Fruit fly (Drosophila melanogaster) whole organism, embryonic: Measurements from ENCODE around the gene psh.

ENCODE experiments used
- CG12299 ChIP-seq: fragments of 200-800 bp; sonication (Bioruptor generic); optimal IDR thresholded peaks from 2 replicates; lab custom pipeline; 2018; ENCODE audit warnings: missing biosample characterization, mild to moderate bottlenecking, missing genetic modification characterization
- CG14014 ChIP-seq: fragments of 200-800 bp; sonication (Bioruptor generic); IDR thresholded peaks from 2 replicates; pipeline ENCODE4 v1.3.6; 2022; ENCODE audit warnings: missing biosample characterization, missing genetic modification characterization
- CG2875 ChIP-seq: fragments of 200-800 bp; sonication (Bioruptor generic); optimal IDR thresholded peaks from 2 replicates; lab custom pipeline; 2017; ENCODE audit warnings: missing biosample characterization, mild to moderate bottlenecking, missing genetic modification characterization, missing genetic modification reagents
- CG9215 ChIP-seq: fragments of 200-800 bp; sonication (Bioruptor generic); IDR thresholded peaks from 2 replicates; pipeline ENCODE4 v1.3.6; 2022; ENCODE audit warnings: missing biosample characterization, missing genetic modification characterization
- Med ChIP-seq: fragments of 200-800 bp; sonication (Bioruptor generic); peaks from one replicate; lab custom pipeline; 2016; ENCODE audit warnings: missing biosample characterization, missing genetic modification characterization, mild to moderate bottlenecking, inconsistent platforms, moderate library complexity
- NK7.1 ChIP-seq: fragments of 200-800 bp; sonication (Bioruptor generic); optimal IDR thresholded peaks from 3 replicates; lab custom pipeline; 2016; ENCODE audit warnings: missing biosample characterization, missing genetic modification characterization
- Ptx1 ChIP-seq: fragments of 200-800 bp; sonication (Bioruptor generic); IDR thresholded peaks from 2 replicates; pipeline ENCODE4 v1.3.6; 2022; ENCODE audit warnings: missing biosample characterization, missing genetic modification characterization
- Sox102F ChIP-seq: fragments of 200-800 bp; sonication (Bioruptor generic); optimal IDR thresholded peaks from 2 replicates; lab custom pipeline; 2018; ENCODE audit warnings: missing biosample characterization, mild to moderate bottlenecking, missing genetic modification characterization, moderate library complexity
- YL-1 ChIP-seq: fragments of 200-800 bp; sonication (Bioruptor generic); optimal IDR thresholded peaks from 3 replicates; lab custom pipeline; 2017; ENCODE audit warnings: missing biosample characterization, mild to moderate bottlenecking, missing genetic modification characterization
- ase ChIP-seq: fragments of 200-800 bp; sonication (Bioruptor generic); IDR thresholded peaks from 3 replicates; pipeline ENCODE4 v1.3.6; 2022; ENCODE audit warnings: missing biosample characterization, missing genetic modification characterization
- sob ChIP-seq: fragments of 200-800 bp; sonication (Bioruptor generic); IDR thresholded peaks from 2 replicates; pipeline ENCODE4 v1.3.6; 2022; ENCODE audit warnings: missing biosample characterization, missing genetic modification characterization

- TF ChIP-seq Sox102F (GFP tag; lab: Kevin White, UChicago) (no peak), CG14014 (GFP tag; lab: Robert Waterston, UW) (no peak), sob (GFP tag; lab: Robert Waterston, UW) (no peak), Med (no peak), CG2875 (no peak), NK7.1 (GFP tag; lab: Kevin White, UChicago) (no peak), ase (no peak), CG9215 (GFP tag; lab: Robert Waterston, UW) (no peak), Ptx1 (GFP tag; lab: Robert Waterston, UW) (no peak), CG12299 (tag; lab: Kevin White, UChicago) (no peak), YL-1 (no peak)
Measured at dm6 chrX:18491941-18492340, 5.2 kb upstream of the psh start, which contains the start of gene CG15044.
